Fruit fly (Drosophila melanogaster) whole organism, embryonic: ENCODE data around the gene CG32313.

Source experiments
- Adf1 ChIP-seq: fragments of 200-800 bp; sonication (Bioruptor generic); IDR thresholded peaks from 2 replicates; pipeline ENCODE4 v1.3.6; 2022; ENCODE audit warnings: missing biosample characterization, missing genetic modification characterization
- Bgb ChIP-seq: fragments of 200-800 bp; sonication (Bioruptor generic); IDR thresholded peaks from 2 replicates; pipeline ENCODE4 v1.3.6; 2022; ENCODE audit warnings: missing biosample characterization, missing genetic modification characterization; ENCODE audit not compliant: partially characterized antibody
- CG1024 ChIP-seq: fragments of 200-800 bp; sonication (Bioruptor generic); IDR thresholded peaks from 2 replicates; pipeline ENCODE4 v1.3.6; 2022; ENCODE audit warnings: missing biosample characterization, missing genetic modification characterization
- CG10274 ChIP-seq: fragments of 200-800 bp; sonication (Bioruptor generic); optimal IDR thresholded peaks from 3 replicates; lab custom pipeline; 2017; ENCODE audit warnings: missing biosample characterization, mild to moderate bottlenecking, missing genetic modification characterization
- CG10366 ChIP-seq: fragments of 200-800 bp; sonication (Bioruptor generic); IDR thresholded peaks from 2 replicates; pipeline ENCODE4 v1.3.6; 2022; ENCODE audit warnings: missing biosample characterization, missing genetic modification characterization
- CG10543 ChIP-seq: fragments of 200-800 bp; sonication (Bioruptor generic); optimal IDR thresholded peaks from 3 replicates; lab custom pipeline; 2017; ENCODE audit warnings: missing biosample characterization, mild to moderate bottlenecking, missing genetic modification characterization, moderate library complexity
- CG12071 ChIP-seq: fragments of 200-800 bp; sonication (Bioruptor generic); optimal IDR thresholded peaks from 3 replicates; lab custom pipeline; 2018; ENCODE audit warnings: missing biosample characterization, mild to moderate bottlenecking, missing genetic modification characterization
- CG13775 ChIP-seq: fragments of 200-800 bp; sonication (Bioruptor generic); optimal IDR thresholded peaks from 3 replicates; lab custom pipeline; 2017; ENCODE audit warnings: missing biosample characterization, mild to moderate bottlenecking, missing genetic modification characterization
- CG18262 ChIP-seq: fragments of 200-800 bp; optimal IDR thresholded peaks from 3 replicates; lab custom pipeline; 2019; ENCODE audit warnings: missing biosample characterization, mild to moderate bottlenecking, missing genetic modification characterization, moderate library complexity
- CG32772 ChIP-seq: fragments of 200-800 bp; sonication (Bioruptor generic); IDR thresholded peaks from 2 replicates; pipeline ENCODE4 v1.3.6; 2022; ENCODE audit warnings: missing biosample characterization, missing genetic modification characterization
- CG3995 ChIP-seq: fragments of 200-800 bp; sonication (Bioruptor generic); optimal IDR thresholded peaks from 3 replicates; lab custom pipeline; 2016; ENCODE audit warnings: missing biosample characterization, missing genetic modification characterization
- CG5953 ChIP-seq: fragments of 200-800 bp; sonication (Bioruptor generic); IDR thresholded peaks from 2 replicates; pipeline ENCODE4 v1.3.6; 2022; ENCODE audit warnings: missing biosample characterization, missing genetic modification characterization
- CG7839 ChIP-seq: fragments of 200-800 bp; sonication (Bioruptor generic); optimal IDR thresholded peaks from 3 replicates; lab custom pipeline; 2018; ENCODE audit warnings: missing biosample characterization, mild to moderate bottlenecking, missing genetic modification characterization, moderate library complexity
- CG9437 ChIP-seq: fragments of 200-800 bp; sonication (Bioruptor generic); optimal IDR thresholded peaks from 2 replicates; lab custom pipeline; 2018; ENCODE audit warnings: missing biosample characterization, mild to moderate bottlenecking, missing genetic modification characterization
- CG9797 ChIP-seq: fragments of 200-800 bp; sonication (Bioruptor generic); optimal IDR thresholded peaks from 3 replicates; lab custom pipeline; 2018; ENCODE audit warnings: missing biosample characterization, mild to moderate bottlenecking, missing genetic modification characterization
- Doc3 ChIP-seq: fragments of 200-800 bp; sonication (Bioruptor generic); IDR thresholded peaks from 3 replicates; pipeline ENCODE4 v1.3.6; 2022; ENCODE audit warnings: missing biosample characterization, missing genetic modification characterization; ENCODE audit not compliant: partially characterized antibody
- Elba2 ChIP-seq: fragments of 200-800 bp; sonication (Bioruptor generic); optimal IDR thresholded peaks from 3 replicates; lab custom pipeline; 2016; ENCODE audit warnings: missing biosample characterization, missing genetic modification characterization
- Med ChIP-seq: fragments of 200-800 bp; sonication (Bioruptor generic); peaks from one replicate; lab custom pipeline; 2016; ENCODE audit warnings: missing biosample characterization, missing genetic modification characterization, mild to moderate bottlenecking, inconsistent platforms, moderate library complexity
- Meics ChIP-seq: fragments of 200-800 bp; sonication (Bioruptor generic); optimal IDR thresholded peaks from 2 replicates; lab custom pipeline; 2017; ENCODE audit warnings: missing biosample characterization, mild to moderate bottlenecking, missing genetic modification characterization
- NC2α ChIP-seq: fragments of 200-800 bp; sonication (Bioruptor generic); optimal IDR thresholded peaks from 2 replicates; lab custom pipeline; 2016; ENCODE audit warnings: missing biosample characterization, missing genetic modification characterization
- Pdp1 ChIP-seq, 2 experiments: fragments of 200-800 bp; sonication (Bioruptor generic); optimal IDR thresholded peaks; 3 replicates each; lab custom pipeline; 2016; ENCODE audit warnings: missing biosample characterization in 2 of 2, missing genetic modification characterization in 2 of 2, mild to moderate bottlenecking in 1 of 2, moderate library complexity in 1 of 2
- Sox100B ChIP-seq: fragments of 200-800 bp; sonication (Bioruptor generic); optimal IDR thresholded peaks from 3 replicates; lab custom pipeline; 2018; ENCODE audit warnings: missing biosample characterization, mild to moderate bottlenecking, missing genetic modification characterization
- Vsx1 ChIP-seq: fragments of 200-800 bp; sonication (Bioruptor generic); optimal IDR thresholded peaks from 2 replicates; lab custom pipeline; 2017; ENCODE audit warnings: missing biosample characterization, mild to moderate bottlenecking, missing genetic modification characterization, missing genetic modification reagents
- caup ChIP-seq: fragments of 200-800 bp; sonication (Bioruptor generic); optimal IDR thresholded peaks from 3 replicates; lab custom pipeline; 2017; ENCODE audit warnings: missing biosample characterization, mild to moderate bottlenecking, missing genetic modification characterization, moderate library complexity; ENCODE audit not compliant: severe bottlenecking
- cg ChIP-seq: fragments of 200-800 bp; sonication (Bioruptor generic); optimal IDR thresholded peaks from 3 replicates; lab custom pipeline; 2019; ENCODE audit warnings: missing biosample characterization, mild to moderate bottlenecking, missing genetic modification characterization, moderate library complexity
- chinmo ChIP-seq: fragments of 200-800 bp; sonication (Bioruptor generic); IDR thresholded peaks from 4 replicates; pipeline ENCODE4 v1.3.6; 2022; ENCODE audit warnings: missing biosample characterization, missing genetic modification characterization; ENCODE audit not compliant: partially characterized antibody
- cwo ChIP-seq: fragments of 200-800 bp; sonication (Bioruptor generic); optimal IDR thresholded peaks from 3 replicates; lab custom pipeline; 2017; ENCODE audit warnings: missing biosample characterization, missing genetic modification characterization, mild to moderate bottlenecking, moderate library complexity, missing genetic modification reagents
- da ChIP-seq: fragments of 200-800 bp; sonication (Bioruptor generic); optimal IDR thresholded peaks from 2 replicates; lab custom pipeline; 2016; ENCODE audit warnings: missing biosample characterization, missing genetic modification characterization
- exex ChIP-seq: fragments of 200-800 bp; sonication (Bioruptor generic); optimal IDR thresholded peaks from 4 replicates; lab custom pipeline; 2018; ENCODE audit warnings: missing biosample characterization, mild to moderate bottlenecking, missing genetic modification characterization, moderate library complexity
- fd102C ChIP-seq: fragments of 200-800 bp; sonication (Bioruptor generic); optimal IDR thresholded peaks from 2 replicates; lab custom pipeline; 2018; ENCODE audit warnings: missing biosample characterization, mild to moderate bottlenecking, missing genetic modification characterization, moderate library complexity
- gcm ChIP-seq: fragments of 200-800 bp; sonication (Bioruptor generic); optimal IDR thresholded peaks from 2 replicates; lab custom pipeline; 2019; ENCODE audit warnings: missing biosample characterization, mild to moderate bottlenecking, missing genetic modification characterization, moderate library complexity
- maf-S ChIP-seq: fragments of 200-800 bp; sonication (Bioruptor generic); optimal IDR thresholded peaks from 2 replicates; lab custom pipeline; 2016; ENCODE audit warnings: missing biosample characterization, missing genetic modification characterization
- nau ChIP-seq: fragments of 200-800 bp; sonication (Bioruptor generic); optimal IDR thresholded peaks from 3 replicates; lab custom pipeline; 2017; ENCODE audit warnings: missing biosample characterization, mild to moderate bottlenecking, missing genetic modification characterization, missing genetic modification reagents
- nerfin-1 ChIP-seq: fragments of 200-800 bp; sonication (Bioruptor generic); optimal IDR thresholded peaks from 3 replicates; lab custom pipeline; 2019; ENCODE audit warnings: missing biosample characterization, mild to moderate bottlenecking, missing genetic modification characterization, moderate library complexity
- org-1 ChIP-seq: fragments of 200-800 bp; sonication (Bioruptor generic); optimal IDR thresholded peaks from 2 replicates; lab custom pipeline; 2017; ENCODE audit warnings: missing biosample characterization, missing genetic modification characterization
- row ChIP-seq: fragments of 200-800 bp; sonication (Bioruptor generic); IDR thresholded peaks from 3 replicates; pipeline ENCODE4 v1.3.6; 2022; ENCODE audit warnings: missing biosample characterization, missing genetic modification characterization
- sens-2 ChIP-seq: fragments of 200-800 bp; sonication (Bioruptor generic); IDR thresholded peaks from 2 replicates; pipeline ENCODE4 v1.3.6; 2022; ENCODE audit warnings: missing biosample characterization, missing genetic modification characterization
- slp2 ChIP-seq: fragments of 200-800 bp; sonication (Bioruptor generic); optimal IDR thresholded peaks from 2 replicates; lab custom pipeline; 2016; ENCODE audit warnings: missing biosample characterization, missing genetic modification characterization
- sqz ChIP-seq: fragments of 200-800 bp; sonication (Bioruptor generic); optimal IDR thresholded peaks from 3 replicates; lab custom pipeline; 2018; ENCODE audit warnings: missing biosample characterization, mild to moderate bottlenecking, missing genetic modification characterization
- tll ChIP-seq, 2 experiments: fragments of 200-800 bp in 1 of 2; fragments of >200 bp in 1 of 2; sonication (Bioruptor generic) in 1 of 2; optimal IDR thresholded peaks; 2 replicates each; lab custom pipeline; 2017 to 2019; ENCODE audit warnings: missing biosample characterization in 2 of 2, missing genetic modification characterization in 2 of 2, mild to moderate bottlenecking in 1 of 2, moderate library complexity in 1 of 2
- vfl ChIP-seq: fragments of 200-800 bp; sonication (Bioruptor generic); optimal IDR thresholded peaks from 2 replicates; lab custom pipeline; 2016; ENCODE audit warnings: missing biosample characterization, missing genetic modification characterization
- zen ChIP-seq: fragments of 200-800 bp; sonication (Bioruptor generic); optimal IDR thresholded peaks from 3 replicates; lab custom pipeline; 2018; ENCODE audit warnings: missing biosample characterization, mild to moderate bottlenecking, missing genetic modification characterization, moderate library complexity

The CG32313 gene

dm6 chr3L:1495803-1496202, 49.7 kb downstream of the CG32313 start:
- peak in 1 of 2 experiments; percentile 94 for TF ChIP-seq Pdp1 (GFP tag; optimal IDR thresholded peaks at IDR 0.05; lab: Kevin White, UChicago)
- TF ChIP-seq fd102C (GFP tag; lab: Kevin White, UChicago), result no peak
- TF ChIP-seq Elba2 (GFP tag; lab: Kevin White, UChicago), result no peak
- TF ChIP-seq CG10366 (GFP tag; lab: Robert Waterston, UW), result no peak
- 0 out of 2 replicates have a peak, but pooled peaks have one; percentile 11 for TF ChIP-seq Bgb (GFP tag; lab: Robert Waterston, UW)
- no peak for TF ChIP-seq Sox100B
- TF ChIP-seq CG7839 (tag; lab: Kevin White, UChicago), result no peak
- no peak for TF ChIP-seq sqz (GFP tag; lab: Kevin White, UChicago)
- no peak for TF ChIP-seq Adf1
- no peak for TF ChIP-seq CG10543
- TF ChIP-seq gcm (GFP tag; lab: Kevin White, UChicago), result no peak
- 0 out of 3 replicates have a peak, but pooled peaks have one; percentile 13 for TF ChIP-seq Doc3 (GFP tag; lab: Robert Waterston, UW)
- TF ChIP-seq Meics, result no peak
- no peak for TF ChIP-seq zen (tag; lab: Kevin White, UChicago)
- no peak for TF ChIP-seq maf-S (GFP tag; lab: Kevin White, UChicago)
- TF ChIP-seq chinmo (GFP tag; lab: Robert Waterston, UW), result 0 out of 4 replicates have a peak, but pooled peaks have one; percentile 50
- no peak for TF ChIP-seq CG5953 (GFP tag; lab: Robert Waterston, UW)
- TF ChIP-seq cg (GFP tag; lab: Kevin White, UChicago), result peak; percentile 75
- TF ChIP-seq CG10274, result no peak
- TF ChIP-seq nerfin-1 (tag; lab: Kevin White, UChicago), result no peak
- TF ChIP-seq slp2 (GFP tag; lab: Kevin White, UChicago), result no peak
- TF ChIP-seq CG9797 (GFP tag; lab: Kevin White, UChicago), result no peak
- TF ChIP-seq row, result no peak
- no peak for TF ChIP-seq CG18262
- TF ChIP-seq Med (GFP tag; lab: Kevin White, UChicago), result peak; percentile 80
- no peak for TF ChIP-seq Vsx1 (GFP tag; lab: Kevin White, UChicago)
- TF ChIP-seq tll (GFP tag; optimal IDR thresholded peaks at IDR 0.05; lab: Kevin White, UChicago), result no peak
- no peak for TF ChIP-seq CG3995 (GFP tag; lab: Kevin White, UChicago)
- TF ChIP-seq CG32772 (GFP tag; lab: Robert Waterston, UW), result no peak
- peak; percentile 42 for TF ChIP-seq cwo (GFP tag; lab: Kevin White, UChicago)
- no peak for TF ChIP-seq CG1024
- no peak for TF ChIP-seq caup (GFP tag; lab: Kevin White, UChicago)
- TF ChIP-seq CG13775 (GFP tag; lab: Kevin White, UChicago), result peak; percentile 11
- no peak for TF ChIP-seq sens-2 (GFP tag; lab: Robert Waterston, UW)
- TF ChIP-seq org-1, result no peak
- no peak for TF ChIP-seq CG9437 (GFP tag; lab: Kevin White, UChicago)
- no peak for TF ChIP-seq da (GFP tag; lab: Kevin White, UChicago)
- peak; percentile 22 for TF ChIP-seq exex
- TF ChIP-seq CG12071 (GFP tag; lab: Kevin White, UChicago), result no peak
- TF ChIP-seq vfl, result no peak
- TF ChIP-seq nau (GFP tag; lab: Kevin White, UChicago), result no peak
- no peak for TF ChIP-seq NC2α (GFP tag; lab: Kevin White, UChicago)
